Fruit fly (Drosophila melanogaster) whole organism, embryonic: ENCODE results near the gene CG15473.

ENCODE experiments used
- Atf3 ChIP-seq: fragments of 200-800 bp; sonication (Bioruptor generic); optimal IDR thresholded peaks from 3 replicates; lab custom pipeline; 2016; ENCODE audit warnings: missing biosample characterization, missing genetic modification characterization
- Atf6 ChIP-seq: fragments of 200-800 bp; sonication (Bioruptor generic); IDR thresholded peaks from 2 replicates; pipeline ENCODE4 v1.3.6; 2022; ENCODE audit warnings: missing biosample characterization, missing genetic modification characterization
- Bgb ChIP-seq: fragments of 200-800 bp; sonication (Bioruptor generic); IDR thresholded peaks from 2 replicates; pipeline ENCODE4 v1.3.6; 2022; ENCODE audit warnings: missing biosample characterization, missing genetic modification characterization; ENCODE audit not compliant: partially characterized antibody
- C15 ChIP-seq: fragments of 200-800 bp; sonication (Bioruptor generic); IDR thresholded peaks from 3 replicates; pipeline ENCODE4 v1.3.6; 2022; ENCODE audit warnings: missing biosample characterization, missing genetic modification characterization
- CG10431 ChIP-seq: fragments of 200-800 bp; sonication (Bioruptor generic); optimal IDR thresholded peaks from 3 replicates; lab custom pipeline; 2018; ENCODE audit warnings: missing biosample characterization, mild to moderate bottlenecking, missing genetic modification characterization
- CG10979 ChIP-seq: fragments of 200-800 bp; sonication (Bioruptor generic); optimal IDR thresholded peaks from 2 replicates; lab custom pipeline; 2018; ENCODE audit warnings: missing biosample characterization, mild to moderate bottlenecking, missing genetic modification characterization, moderate library complexity
- CG13894 ChIP-seq: fragments of 200-800 bp; sonication (Bioruptor generic); optimal IDR thresholded peaks from 3 replicates; lab custom pipeline; 2018; ENCODE audit warnings: missing biosample characterization, mild to moderate bottlenecking, missing genetic modification characterization, moderate library complexity
- CG14710 ChIP-seq: fragments of 200-800 bp; sonication (Bioruptor generic); optimal IDR thresholded peaks from 3 replicates; lab custom pipeline; 2019; ENCODE audit warnings: missing biosample characterization, mild to moderate bottlenecking, missing genetic modification characterization, moderate library complexity
- CG17186 ChIP-seq: fragments of 200-800 bp; sonication (Bioruptor generic); optimal IDR thresholded peaks from 3 replicates; lab custom pipeline; 2017; ENCODE audit warnings: missing biosample characterization, missing genetic modification reagents, missing genetic modification characterization
- CG17612 ChIP-seq: fragments of 200-800 bp; sonication (Bioruptor generic); IDR thresholded peaks from 2 replicates; pipeline ENCODE4 v1.3.6; 2022; ENCODE audit warnings: missing biosample characterization, missing genetic modification characterization
- CG18262 ChIP-seq: fragments of 200-800 bp; optimal IDR thresholded peaks from 3 replicates; lab custom pipeline; 2019; ENCODE audit warnings: missing biosample characterization, mild to moderate bottlenecking, missing genetic modification characterization, moderate library complexity
- CG2678 ChIP-seq: fragments of 200-800 bp; sonication (Bioruptor generic); optimal IDR thresholded peaks from 3 replicates; lab custom pipeline; 2019; ENCODE audit warnings: missing biosample characterization, mild to moderate bottlenecking, missing genetic modification characterization, moderate library complexity
- CG30020 ChIP-seq: fragments of 200-800 bp; optimal IDR thresholded peaks from 2 replicates; lab custom pipeline; 2019; ENCODE audit warnings: missing biosample characterization, mild to moderate bottlenecking, missing genetic modification characterization, moderate library complexity
- CG31388 ChIP-seq: fragments of 200-800 bp; sonication (Bioruptor generic); optimal IDR thresholded peaks from 2 replicates; lab custom pipeline; 2016; ENCODE audit warnings: missing biosample characterization, missing genetic modification characterization
- CG6683 ChIP-seq: fragments of 200-800 bp; sonication (Bioruptor generic); optimal IDR thresholded peaks from 2 replicates; lab custom pipeline; 2017; ENCODE audit warnings: missing biosample characterization, mild to moderate bottlenecking, missing genetic modification characterization, missing genetic modification reagents
- CG6765 ChIP-seq: fragments of 200-800 bp; sonication (Bioruptor generic); optimal IDR thresholded peaks from 3 replicates; lab custom pipeline; 2017; ENCODE audit warnings: missing biosample characterization, mild to moderate bottlenecking, missing genetic modification characterization
- CG7357 ChIP-seq: fragments of 200-800 bp; sonication (Bioruptor generic); IDR thresholded peaks from 3 replicates; pipeline ENCODE4 v1.3.6; 2022; ENCODE audit warnings: missing biosample characterization, missing genetic modification characterization
- CG8089 ChIP-seq: fragments of 200-800 bp; sonication (Bioruptor generic); optimal IDR thresholded peaks from 3 replicates; lab custom pipeline; 2016; ENCODE audit warnings: missing biosample characterization, missing genetic modification characterization
- CG8388 ChIP-seq: fragments of 200-800 bp; sonication (Bioruptor generic); optimal IDR thresholded peaks from 2 replicates; lab custom pipeline; 2019; ENCODE audit warnings: missing biosample characterization, mild to moderate bottlenecking, missing genetic modification characterization, moderate library complexity
- CG9609 ChIP-seq: fragments of 200-800 bp; sonication (Bioruptor generic); optimal IDR thresholded peaks from 3 replicates; lab custom pipeline; 2016; ENCODE audit warnings: missing biosample characterization, missing genetic modification characterization
- D19B ChIP-seq: fragments of 200-800 bp; sonication (Bioruptor generic); optimal IDR thresholded peaks from 2 replicates; lab custom pipeline; 2017; ENCODE audit warnings: missing biosample characterization, mild to moderate bottlenecking, missing genetic modification characterization
- HLH4C ChIP-seq: fragments of 200-800 bp; sonication (Bioruptor generic); IDR thresholded peaks from 3 replicates; pipeline ENCODE4 v1.3.6; 2022; ENCODE audit warnings: missing biosample characterization, missing genetic modification characterization; ENCODE audit not compliant: partially characterized antibody
- Hmx ChIP-seq: fragments of 200-800 bp; sonication (Bioruptor generic); optimal IDR thresholded peaks from 2 replicates; lab custom pipeline; 2016; ENCODE audit warnings: missing biosample characterization, missing genetic modification characterization
- Mad ChIP-seq: fragments of 200-800 bp; sonication (Bioruptor generic); optimal IDR thresholded peaks from 2 replicates; lab custom pipeline; 2016; ENCODE audit warnings: missing biosample characterization, missing genetic modification characterization
- NC2β ChIP-seq: fragments of 200-800 bp; sonication (Bioruptor generic); optimal IDR thresholded peaks from 2 replicates; lab custom pipeline; 2016; ENCODE audit warnings: missing biosample characterization, missing genetic modification characterization
- Opbp ChIP-seq: fragments of 200-800 bp; sonication (Bioruptor generic); IDR thresholded peaks from 3 replicates; pipeline ENCODE4 v1.3.6; 2022; ENCODE audit warnings: missing biosample characterization, missing genetic modification characterization; ENCODE audit not compliant: partially characterized antibody
- Side ChIP-seq: fragments of 200-800 bp; sonication (Bioruptor generic); optimal IDR thresholded peaks from 2 replicates; lab custom pipeline; 2016; ENCODE audit warnings: missing biosample characterization, missing genetic modification characterization
- Sry-δ ChIP-seq: fragments of 200-800 bp; sonication (Bioruptor generic); optimal IDR thresholded peaks from 2 replicates; lab custom pipeline; 2016; ENCODE audit warnings: missing biosample characterization, missing genetic modification characterization
- Ssrp ChIP-seq: fragments of 200-800 bp; sonication (Bioruptor generic); optimal IDR thresholded peaks from 2 replicates; lab custom pipeline; 2018; ENCODE audit warnings: missing biosample characterization, mild to moderate bottlenecking, missing genetic modification characterization, moderate library complexity
- az2 ChIP-seq: fragments of 200-800 bp; sonication (Bioruptor generic); optimal IDR thresholded peaks from 3 replicates; lab custom pipeline; 2016; ENCODE audit warnings: missing biosample characterization, missing genetic modification characterization
- chm ChIP-seq: fragments of 200-800 bp; sonication (Bioruptor generic); IDR thresholded peaks from 2 replicates; pipeline ENCODE4 v1.3.6; 2022; ENCODE audit warnings: missing biosample characterization, missing genetic modification characterization
- croc ChIP-seq: fragments of 200-800 bp; sonication (Bioruptor generic); conservative IDR thresholded peaks from 3 replicates; pipeline ENCODE4 v1.3.6; 2022; ENCODE audit warnings: missing biosample characterization, missing genetic modification characterization
- cwo ChIP-seq: fragments of 200-800 bp; sonication (Bioruptor generic); optimal IDR thresholded peaks from 3 replicates; lab custom pipeline; 2017; ENCODE audit warnings: missing biosample characterization, missing genetic modification characterization, mild to moderate bottlenecking, moderate library complexity, missing genetic modification reagents
- da ChIP-seq: fragments of 200-800 bp; sonication (Bioruptor generic); optimal IDR thresholded peaks from 2 replicates; lab custom pipeline; 2016; ENCODE audit warnings: missing biosample characterization, missing genetic modification characterization
- dimm ChIP-seq: fragments of 200-800 bp; sonication (Bioruptor generic); IDR thresholded peaks from 2 replicates; pipeline ENCODE4 v1.3.6; 2022; ENCODE audit warnings: missing biosample characterization, missing genetic modification characterization
- disco-r ChIP-seq: fragments of 200-800 bp; sonication (Bioruptor generic); optimal IDR thresholded peaks from 2 replicates; lab custom pipeline; 2016; ENCODE audit warnings: missing biosample characterization, missing genetic modification characterization
- ewg ChIP-seq: fragments of 200-800 bp; sonication (Bioruptor generic); optimal IDR thresholded peaks from 3 replicates; lab custom pipeline; 2017; ENCODE audit warnings: mild to moderate bottlenecking, missing biosample characterization, missing genetic modification reagents, missing genetic modification characterization
- fd64A ChIP-seq: fragments of 200-800 bp; sonication (Bioruptor generic); optimal IDR thresholded peaks from 3 replicates; lab custom pipeline; 2018; ENCODE audit warnings: missing biosample characterization, mild to moderate bottlenecking, missing genetic modification characterization
- h ChIP-seq: fragments of >200 bp; optimal IDR thresholded peaks from 2 replicates; lab custom pipeline; 2017
- kay ChIP-seq: fragments of 200-800 bp; sonication (Bioruptor generic); optimal IDR thresholded peaks from 2 replicates; lab custom pipeline; 2016; ENCODE audit warnings: missing biosample characterization, missing genetic modification characterization
- lbe ChIP-seq: fragments of 200-800 bp; sonication (Bioruptor generic); optimal IDR thresholded peaks from 2 replicates; lab custom pipeline; 2016; ENCODE audit warnings: missing biosample characterization, mild to moderate bottlenecking, missing genetic modification characterization
- p53 ChIP-seq: fragments of 200-800 bp; sonication (Bioruptor generic); optimal IDR thresholded peaks from 2 replicates; lab custom pipeline; 2016; ENCODE audit warnings: missing biosample characterization, missing genetic modification characterization
- pan ChIP-seq, 4 experiments: fragments of >200 bp in 3 of 4; fragments of 200-800 bp in 1 of 4; sonication (Bioruptor generic) in 1 of 4; optimal IDR thresholded peaks in 3 of 4; IDR thresholded peaks in 1 of 4; 2 replicates each; pipeline versions ENCODE4 v1.3.6 to Lab custom; 2017 to 2022; ENCODE audit warnings: missing biosample characterization in 2 of 4, missing genetic modification characterization in 2 of 4, mixed read lengths in 1 of 4
- pita ChIP-seq: fragments of 200-800 bp; sonication (Bioruptor generic); optimal IDR thresholded peaks from 2 replicates; lab custom pipeline; 2017; ENCODE audit warnings: missing biosample characterization, mild to moderate bottlenecking, missing genetic modification characterization
- ranshi ChIP-seq: fragments of 200-800 bp; sonication (Bioruptor generic); IDR thresholded peaks from 2 replicates; pipeline ENCODE4 v1.3.6; 2022; ENCODE audit warnings: missing biosample characterization, missing genetic modification characterization
- schlank ChIP-seq: fragments of 200-800 bp; sonication (Bioruptor generic); optimal IDR thresholded peaks from 2 replicates; lab custom pipeline; 2018; ENCODE audit warnings: missing biosample characterization, mild to moderate bottlenecking, missing genetic modification characterization
- tx ChIP-seq: fragments of 200-800 bp; sonication (Bioruptor generic); optimal IDR thresholded peaks from 2 replicates; lab custom pipeline; 2016; ENCODE audit warnings: missing biosample characterization, missing genetic modification characterization
- wek ChIP-seq: fragments of 200-800 bp; sonication (Bioruptor generic); optimal IDR thresholded peaks from 3 replicates; lab custom pipeline; 2018; ENCODE audit warnings: missing biosample characterization, mild to moderate bottlenecking, missing genetic modification characterization, moderate library complexity
- z ChIP-seq: fragments of 200-800 bp; sonication (Bioruptor generic); IDR thresholded peaks from 3 replicates; pipeline ENCODE4 v1.3.6; 2022; ENCODE audit warnings: missing biosample characterization, missing genetic modification characterization

The CG15473 gene

dm6 chrX:4616865-4617669 lies 37.2 kb downstream of the CG15473 start, which contains the start of gene peb (continued):
- TF ChIP-seq D19B (GFP tag; lab: Kevin White, UChicago) (no peak), z (no peak), CG2678 (tag; lab: Kevin White, UChicago) (peak; percentile 47), CG8089 (peak; percentile 18), CG30020 (peak; percentile 16), ewg (GFP tag; lab: Kevin White, UChicago) (no peak), lbe (no peak), Atf6 (GFP tag; lab: Robert Waterston, UW) (peak; percentile 15; the same call in 1 of the 2 replicates), C15 (GFP tag; lab: Robert Waterston, UW) (no peak), p53 (GFP tag; lab: Kevin White, UChicago) (no peak), CG13894 (no peak), Mad (peak; percentile 25), Hmx (no peak), CG6683 (GFP tag; lab: Kevin White, UChicago) (no peak), cwo (GFP tag; lab: Kevin White, UChicago) (no peak), az2 (peak; percentile 66), CG7357 (GFP tag; lab: Robert Waterston, UW) (no peak; the same call in 2 of the 3 replicates), croc (GFP tag; lab: Robert Waterston, UW) (peak; percentile 71), CG6765 (GFP tag; lab: Kevin White, UChicago) (no peak), schlank (tag; lab: Kevin White, UChicago) (no peak), CG10979 (tag; lab: Kevin White, UChicago) (peak; percentile 72), h (lab: Kevin White, UChicago) (no peak), CG17612 (GFP tag; lab: Robert Waterston, UW) (no peak), pan (optimal IDR thresholded peaks at IDR 0.05; lab: Kevin White, UChicago) (no peak), pan (GFP tag; optimal IDR thresholded peaks at IDR 0.05 in 1 of 2, IDR thresholded peaks at IDR 0.05 in 1 of 2) (no peak), Sry-δ (peak; percentile 9), tx (GFP tag; lab: Kevin White, UChicago) (no peak), kay (GFP tag; lab: Kevin White, UChicago) (peak; percentile 50), Side (GFP tag; lab: Kevin White, UChicago) (peak; percentile 61), ranshi (peak; percentile 40; the same call in 1 of the 2 replicates), CG31388 (peak; percentile 21), CG14710 (tag; lab: Kevin White, UChicago) (peak; percentile 70), disco-r (no peak), CG18262 (tag; lab: Kevin White, UChicago) (peak; percentile 82), NC2β (GFP tag; lab: Kevin White, UChicago) (peak; percentile 46), CG9609 (GFP tag; lab: Kevin White, UChicago) (peak; percentile 18), pita (GFP tag; lab: Kevin White, UChicago) (no peak), chm (GFP tag; lab: Robert Waterston, UW) (no peak), da (GFP tag; lab: Kevin White, UChicago) (no peak), Bgb (GFP tag; lab: Robert Waterston, UW) (peak; percentile 43), dimm (no peak), fd64A (no peak), HLH4C (GFP tag; lab: Robert Waterston, UW) (no peak), CG8388 (GFP tag; lab: Kevin White, UChicago) (peak; percentile 44), Ssrp (peak; percentile 86), Atf3 (GFP tag; lab: Kevin White, UChicago) (peak; percentile 4), CG10431 (GFP tag; lab: Kevin White, UChicago) (no peak), Opbp (0 out of 3 replicates have a peak, but pooled peaks have one; percentile 29), wek (GFP tag; lab: Kevin White, UChicago) (no peak), CG17186 (GFP tag; lab: Kevin White, UChicago) (no peak)
